Fruit fly (Drosophila melanogaster) whole organism, pupa: ENCODE results near the gene Pex11c.
A peak's percentile ranks its signal among the peaks of the same experiment; 100 is the strongest.

ENCODE experiments used
- CG10348 ChIP-seq: fragments of 200-800 bp; sonication (Bioruptor generic); IDR thresholded peaks from 2 replicates; pipeline ENCODE4 v1.3.6; 2022; ENCODE audit warnings: missing biosample characterization, missing genetic modification characterization
- CG12605 ChIP-seq: fragments of 200-800 bp; sonication (Bioruptor generic); IDR thresholded peaks from 2 replicates; pipeline ENCODE4 v1.3.6; 2022; ENCODE audit warnings: missing biosample characterization, missing genetic modification characterization
- CG13204 ChIP-seq: fragments of 200-800 bp; sonication (Bioruptor generic); optimal IDR thresholded peaks from 2 replicates; lab custom pipeline; 2018; ENCODE audit warnings: missing biosample characterization, mild to moderate bottlenecking, missing genetic modification characterization, moderate library complexity
- CG14655 ChIP-seq: fragments of 200-800 bp; sonication (Bioruptor generic); optimal IDR thresholded peaks from 3 replicates; lab custom pipeline; 2017; ENCODE audit warnings: mild to moderate bottlenecking, missing biosample characterization, missing genetic modification reagents, missing genetic modification characterization
- CG15710 ChIP-seq: fragments of 200-800 bp; sonication (Bioruptor generic); optimal IDR thresholded peaks from 2 replicates; lab custom pipeline; 2018; ENCODE audit warnings: missing biosample characterization, mild to moderate bottlenecking, missing genetic modification characterization, moderate library complexity
- CG17806 ChIP-seq: fragments of 200-800 bp; sonication (Bioruptor generic); optimal IDR thresholded peaks from 2 replicates; lab custom pipeline; 2018; ENCODE audit warnings: missing biosample characterization, mild to moderate bottlenecking, missing genetic modification characterization, moderate library complexity
- CG32121 ChIP-seq: fragments of 200-800 bp; sonication (Bioruptor generic); IDR thresholded peaks from 2 replicates; pipeline ENCODE4 v1.3.6; 2022; ENCODE audit warnings: missing biosample characterization, missing genetic modification characterization
- CG34367 ChIP-seq: fragments of 200-800 bp; sonication (Bioruptor generic); optimal IDR thresholded peaks from 2 replicates; lab custom pipeline; 2018; ENCODE audit warnings: missing biosample characterization, mild to moderate bottlenecking, missing genetic modification characterization
- CG4496 ChIP-seq: fragments of 200-800 bp; sonication (Bioruptor generic); IDR thresholded peaks from 3 replicates; pipeline ENCODE4 v1.3.6; 2022; ENCODE audit warnings: missing biosample characterization, missing genetic modification characterization
- CG8159 ChIP-seq: fragments of 200-800 bp; sonication (Bioruptor generic); optimal IDR thresholded peaks from 3 replicates; lab custom pipeline; 2018; ENCODE audit warnings: missing biosample characterization, mild to moderate bottlenecking, missing genetic modification characterization, moderate library complexity
- CG8301 ChIP-seq: fragments of 200-800 bp; sonication (Bioruptor generic); optimal IDR thresholded peaks from 2 replicates; lab custom pipeline; 2018; ENCODE audit warnings: missing biosample characterization, mild to moderate bottlenecking, missing genetic modification characterization
- CG9948 ChIP-seq: fragments of 200-800 bp; sonication (Bioruptor generic); optimal IDR thresholded peaks from 2 replicates; lab custom pipeline; 2018; ENCODE audit warnings: missing biosample characterization, mild to moderate bottlenecking, missing genetic modification characterization, moderate library complexity
- D1 ChIP-seq: fragments of 200-800 bp; sonication (Bioruptor generic); optimal IDR thresholded peaks from 2 replicates; lab custom pipeline; 2018; ENCODE audit warnings: missing biosample characterization, mild to moderate bottlenecking, missing genetic modification characterization, moderate library complexity
- EcR ChIP-seq: fragments of 200-800 bp; sonication (Bioruptor generic); optimal IDR thresholded peaks from 3 replicates; lab custom pipeline; 2019; ENCODE audit warnings: missing biosample characterization, missing genetic modification characterization, mild to moderate bottlenecking, moderate library complexity, missing genetic modification reagents
- Ets98B ChIP-seq: fragments of 200-800 bp; sonication (Bioruptor generic); IDR thresholded peaks from 2 replicates; pipeline ENCODE4 v1.3.6; 2022; ENCODE audit warnings: missing biosample characterization, missing genetic modification characterization
- Pif1A ChIP-seq: fragments of 200-800 bp; sonication (Bioruptor generic); optimal IDR thresholded peaks from 3 replicates; lab custom pipeline; 2016; ENCODE audit warnings: missing biosample characterization, missing genetic modification characterization
- Pif1B ChIP-seq: fragments of 200-800 bp; sonication (Bioruptor generic); optimal IDR thresholded peaks from 3 replicates; lab custom pipeline; 2016; ENCODE audit warnings: missing biosample characterization, missing genetic modification characterization
- Snoo ChIP-seq: fragments of 200-800 bp; sonication (Bioruptor generic); optimal IDR thresholded peaks from 3 replicates; lab custom pipeline; 2017; ENCODE audit warnings: missing biosample characterization, mild to moderate bottlenecking, missing genetic modification characterization, inconsistent platforms
- fd96Ca ChIP-seq: fragments of 200-800 bp; sonication (Bioruptor generic); IDR thresholded peaks from 3 replicates; pipeline ENCODE4 v1.3.6; 2022; ENCODE audit warnings: missing biosample characterization, missing genetic modification characterization
- gl ChIP-seq: fragments of 200-800 bp; sonication (Bioruptor generic); optimal IDR thresholded peaks from 2 replicates; lab custom pipeline; 2018; ENCODE audit warnings: missing biosample characterization, mild to moderate bottlenecking, missing genetic modification characterization
- rn ChIP-seq: fragments of 200-800 bp; sonication (Bioruptor generic); IDR thresholded peaks from 2 replicates; pipeline ENCODE4 v1.3.6; 2022; ENCODE audit warnings: missing biosample characterization, missing genetic modification characterization

The Pex11c gene

dm6 chr3R:23280806-23281257 is 22.7 kb downstream of the Pex11c start, which contains the start of the genes orb and Cdc16:
orb (minus strand) TSS chr3R:23280856.
Cdc16 (plus strand) TSS chr3R:23281201.
- TF ChIP-seq CG12605 (GFP tag; lab: Robert Waterston, UW) (peak; percentile 90), CG34367 (tag; lab: Kevin White, UChicago) (peak; percentile 83), EcR (GFP tag; lab: Kevin White, UChicago) (no peak), CG8301 (tag; lab: Kevin White, UChicago) (peak; percentile 85), CG8159 (tag; lab: Kevin White, UChicago) (peak; percentile 88), Pif1A (peak; percentile 82), D1 (tag; lab: Kevin White, UChicago) (no peak), Pif1B (GFP tag; lab: Kevin White, UChicago) (peak; percentile 84), rn (GFP tag; lab: Robert Waterston, UW) (peak; percentile 77), CG17806 (tag; lab: Kevin White, UChicago) (peak; percentile 90), CG4496 (peak; percentile 92), Snoo (tag; lab: Kevin White, UChicago) (peak; percentile 85), gl (tag; lab: Kevin White, UChicago) (peak; percentile 50), CG14655 (GFP tag; lab: Kevin White, UChicago) (peak; percentile 87), CG13204 (GFP tag; lab: Kevin White, UChicago) (peak; percentile 41), CG32121 (GFP tag; lab: Robert Waterston, UW) (peak; percentile 93), CG10348 (GFP tag; lab: Robert Waterston, UW) (no peak), Ets98B (GFP tag; lab: Robert Waterston, UW) (peak; percentile 89), fd96Ca (GFP tag; lab: Robert Waterston, UW) (peak; percentile 75), CG9948 (tag; lab: Kevin White, UChicago) (peak; percentile 85), CG15710 (peak; percentile 88)

dm6 chr3R:23283702-23284101 is 25.5 kb downstream of the Pex11c start, which contains the start of gene CG6763:
CG6763 (plus strand) TSS chr3R:23284002.
- TF ChIP-seq CG15710 (no peak), CG17806 (tag; lab: Kevin White, UChicago) (no peak), CG14655 (GFP tag; lab: Kevin White, UChicago) (no peak), EcR (GFP tag; lab: Kevin White, UChicago) (no peak), rn (GFP tag; lab: Robert Waterston, UW) (no peak), Snoo (tag; lab: Kevin White, UChicago) (no peak), Pif1A (no peak), CG12605 (GFP tag; lab: Robert Waterston, UW) (no peak), CG9948 (tag; lab: Kevin White, UChicago) (no peak), CG34367 (tag; lab: Kevin White, UChicago) (no peak), CG13204 (GFP tag; lab: Kevin White, UChicago) (no peak), Ets98B (GFP tag; lab: Robert Waterston, UW) (no peak), fd96Ca (GFP tag; lab: Robert Waterston, UW) (no peak), Pif1B (GFP tag; lab: Kevin White, UChicago) (no peak), D1 (tag; lab: Kevin White, UChicago) (no peak), CG8159 (tag; lab: Kevin White, UChicago) (no peak), CG10348 (GFP tag; lab: Robert Waterston, UW) (no peak), CG32121 (GFP tag; lab: Robert Waterston, UW) (no peak), gl (tag; lab: Kevin White, UChicago) (no peak)
- TF ChIP-seq, all 21 proteins: peak for 0

- no peak for TF ChIP-seq Ets98B (GFP tag; lab: Robert Waterston, UW)
- peak; percentile 66 for TF ChIP-seq EcR (GFP tag; lab: Kevin White, UChicago)
Observed at dm6 chr3R:23284256-23284655, 26.1 kb downstream of the Pex11c start.

- TF ChIP-seq D1 (tag; lab: Kevin White, UChicago) (no peak), EcR (GFP tag; lab: Kevin White, UChicago) (no peak), Ets98B (GFP tag; lab: Robert Waterston, UW) (no peak), Snoo (tag; lab: Kevin White, UChicago) (no peak), Pif1A (no peak), CG12605 (GFP tag; lab: Robert Waterston, UW) (no peak), CG4496 (no peak), CG9948 (tag; lab: Kevin White, UChicago) (no peak), Pif1B (GFP tag; lab: Kevin White, UChicago) (no peak), CG8159 (tag; lab: Kevin White, UChicago) (no peak), CG17806 (tag; lab: Kevin White, UChicago) (no peak), rn (GFP tag; lab: Robert Waterston, UW) (no peak), CG32121 (GFP tag; lab: Robert Waterston, UW) (no peak), gl (tag; lab: Kevin White, UChicago) (no peak)
Observed at dm6 chr3R:23287951-23288350, 29.8 kb downstream of the Pex11c start, which contains the start of gene wam. wam (minus strand) TSS chr3R:23288051.

- no peak for TF ChIP-seq CG10348 (GFP tag; lab: Robert Waterston, UW)
- no peak for TF ChIP-seq CG4496
- TF ChIP-seq CG14655 (GFP tag; lab: Kevin White, UChicago): no peak
- no peak for TF ChIP-seq fd96Ca (GFP tag; lab: Robert Waterston, UW)
- no peak for TF ChIP-seq CG32121 (GFP tag; lab: Robert Waterston, UW)
- TF ChIP-seq rn (GFP tag; lab: Robert Waterston, UW): no peak
- no peak for TF ChIP-seq Snoo (tag; lab: Kevin White, UChicago)
- TF ChIP-seq CG13204 (GFP tag; lab: Kevin White, UChicago): no peak
Observed at dm6 chr3R:23290089-23290488, 31.9 kb downstream of the Pex11c start, which contains the start of gene bb8. bb8 (minus strand) TSS chr3R:23290189.
